Worm (Caenorhabditis elegans) whole organism, young adult: ENCODE measurements around the gene Y32H12A.6.

Experiments
- F52B5.7 ChIP-seq: sonication (generic microtip); optimal IDR thresholded peaks from 2 replicates; lab custom pipeline; 2016; ENCODE audit warnings: mild to moderate bottlenecking, missing genetic modification characterization, missing compliant biosample characterization
- K11D2.4 ChIP-seq: fragments of 200-800 bp; sonication (Bioruptor generic); IDR thresholded peaks from 2 replicates; pipeline ENCODE4 v1.3.6; 2022; ENCODE audit warnings: missing genetic modification reagents, missing genetic modification characterization, missing compliant biosample characterization
- T26A5.8 ChIP-seq: sonication (generic microtip); optimal IDR thresholded peaks from 2 replicates; lab custom pipeline; 2016; ENCODE audit warnings: missing genetic modification characterization, missing compliant biosample characterization
- Y56A3A.18 ChIP-seq: fragments of 200-800 bp; sonication (Bioruptor generic); IDR thresholded peaks from 2 replicates; pipeline ENCODE4 v1.3.6; 2022; ENCODE audit warnings: missing genetic modification reagents, missing genetic modification characterization, missing compliant biosample characterization
- athp-1 ChIP-seq: sonication (generic microtip); optimal IDR thresholded peaks from 2 replicates; lab custom pipeline; 2017; ENCODE audit warnings: mild to moderate bottlenecking, missing genetic modification characterization, missing compliant biosample characterization
- efl-1 ChIP-seq: fragments of 150-350 bp; optimal IDR thresholded peaks from 2 replicates; lab custom pipeline; 2014; ENCODE audit warnings: missing biosample characterization, missing genetic modification reagents, missing genetic modification characterization
- hmg-1.2 ChIP-seq: fragments of 200-800 bp; sonication (Bioruptor generic); IDR thresholded peaks from 2 replicates; pipeline ENCODE4 v1.3.6; 2022; ENCODE audit warnings: missing genetic modification reagents, missing genetic modification characterization, missing compliant biosample characterization
- lag-1 ChIP-seq: fragments of 200-800 bp; sonication (Bioruptor generic); IDR thresholded peaks from 2 replicates; pipeline ENCODE4 v1.3.6; 2022; ENCODE audit warnings: missing genetic modification reagents, missing genetic modification characterization, missing compliant biosample characterization
- let-607 ChIP-seq, 2 experiments: fragments of 200-800 bp in 1 of 2; sonication (Bioruptor generic) in 1 of 2; sonication (generic microtip) in 1 of 2; optimal IDR thresholded peaks; 2 replicates each; lab custom pipeline; 2016 to 2018; ENCODE audit warnings: mild to moderate bottlenecking in 2 of 2, missing compliant biosample characterization in 2 of 2, missing genetic modification characterization in 2 of 2, moderate library complexity in 2 of 2, missing genotype in 1 of 2
- snpc-3.4 ChIP-seq: sonication (generic microtip); optimal IDR thresholded peaks from 2 replicates; lab custom pipeline; 2017; ENCODE audit warnings: missing genetic modification characterization, mild to moderate bottlenecking, missing compliant biosample characterization, antibody characterized with exemption, moderate library complexity, missing genotype, missing genetic modification reagents

- TF ChIP-seq snpc-3.4 (tag; lab: Kevin White, UChicago) (no peak), athp-1 (no peak), hmg-1.2 (GFP tag; lab: Robert Waterston, UW) (no peak), let-607 (tag; optimal IDR thresholded peaks at IDR 0.05; lab: Kevin White, UChicago) (no peak), lag-1 (GFP tag; lab: Robert Waterston, UW) (no peak), T26A5.8 (tag; lab: Kevin White, UChicago) (no peak), F52B5.7 (tag; lab: Kevin White, UChicago) (no peak), efl-1 (GFP tag; lab: Kevin White, UChicago) (no peak), Y56A3A.18 (no peak), K11D2.4 (no peak)
Observed at ce11 chrIII:5371226-5371926, 10.6 kb downstream of the Y32H12A.6 start, which contains the start of gene szy-2.
